Worm (Caenorhabditis elegans): ENCODE results near the gene dmsr-15.

- TF ChIP-seq pha-4 (tag; optimal IDR thresholded peaks at IDR 0.05) = no peak
- TF ChIP-seq ztf-26 (tag; optimal IDR thresholded peaks at IDR 0.05) = no peak
- TF ChIP-seq ztf-3 (GFP tag; optimal IDR thresholded peaks at IDR 0.05) = no peak
- TF ChIP-seq him-1 (tag; optimal IDR thresholded peaks at IDR 0.05) = no peak
- no peak for TF ChIP-seq lag-1 (GFP tag; IDR thresholded peaks at IDR 0.05)
- no peak for TF ChIP-seq B0035.1 (tag; optimal IDR thresholded peaks at IDR 0.05)
- no peak for TF ChIP-seq dpff-1 (tag; optimal IDR thresholded peaks at IDR 0.05)
- no peak for TF ChIP-seq K11D2.4 (GFP tag; IDR thresholded peaks at IDR 0.05)
- no peak for TF ChIP-seq lin-54 (GFP tag; optimal IDR thresholded peaks at IDR 0.05)
- TF ChIP-seq egl-18 (GFP tag; IDR thresholded peaks at IDR 0.05) = no peak
- TF ChIP-seq chd-7 (tag; optimal IDR thresholded peaks at IDR 0.05) = no peak
- TF ChIP-seq unc-62 (GFP tag; optimal IDR thresholded peaks at IDR 0.05) = no peak
Observed at ce11 chrV:6813862-6814261, 14.8 kb downstream of the dmsr-15 start.
